Worm (Caenorhabditis elegans) whole organism, midembryonic: ENCODE results near the gene T25F10.3.

Experiments used
- T22C8.4 ChIP-seq: fragments of 200-800 bp; sonication (Bioruptor generic); IDR thresholded peaks from 2 replicates; pipeline ENCODE4 v1.3.6; 2022; ENCODE audit warnings: missing genetic modification characterization, missing compliant biosample characterization
- cog-1 ChIP-seq: sonication (generic microtip); optimal IDR thresholded peaks from 2 replicates; lab custom pipeline; 2016; ENCODE audit warnings: missing genetic modification characterization, missing compliant biosample characterization
- flt-1 ChIP-seq: fragments of 200-800 bp; sonication (Bioruptor generic); IDR thresholded peaks from 2 replicates; pipeline ENCODE4 v1.3.6; 2022; ENCODE audit warnings: missing genetic modification characterization, missing compliant biosample characterization
- klf-2 ChIP-seq: fragments of 200-800 bp; sonication (Bioruptor generic); conservative IDR thresholded peaks from 2 replicates; pipeline ENCODE4 v1.3.6; 2022; ENCODE audit warnings: missing genetic modification reagents, missing genetic modification characterization, missing compliant biosample characterization
- med-1 ChIP-seq: sonication (generic microtip); optimal IDR thresholded peaks from 2 replicates; lab custom pipeline; 2017; ENCODE audit warnings: missing genetic modification characterization, mild to moderate bottlenecking, missing compliant biosample characterization, antibody characterized with exemption, missing genetic modification reagents; ENCODE audit not compliant: insufficient read depth
- ref-1 ChIP-seq: fragments of 200-800 bp; sonication (Bioruptor generic); conservative IDR thresholded peaks from 2 replicates; pipeline ENCODE4 v1.3.6; 2022; ENCODE audit warnings: missing genetic modification reagents, missing genetic modification characterization, missing compliant biosample characterization
- tab-1 ChIP-seq: fragments of 200-800 bp; sonication (Bioruptor generic); IDR thresholded peaks from 2 replicates; pipeline ENCODE4 v1.3.6; 2022; ENCODE audit warnings: missing genetic modification characterization, missing compliant biosample characterization
- ztf-23 ChIP-seq: fragments of 200-800 bp; sonication (Bioruptor generic); IDR thresholded peaks from 2 replicates; pipeline ENCODE4 v1.3.6; 2022; ENCODE audit warnings: missing genetic modification reagents, missing genetic modification characterization, missing compliant biosample characterization
- ztf-29 ChIP-seq: fragments of 200-800 bp; sonication (Bioruptor generic); IDR thresholded peaks from 2 replicates; pipeline ENCODE4 v1.3.6; 2022; ENCODE audit warnings: missing genetic modification reagents, missing genetic modification characterization, missing compliant biosample characterization

DNA sequence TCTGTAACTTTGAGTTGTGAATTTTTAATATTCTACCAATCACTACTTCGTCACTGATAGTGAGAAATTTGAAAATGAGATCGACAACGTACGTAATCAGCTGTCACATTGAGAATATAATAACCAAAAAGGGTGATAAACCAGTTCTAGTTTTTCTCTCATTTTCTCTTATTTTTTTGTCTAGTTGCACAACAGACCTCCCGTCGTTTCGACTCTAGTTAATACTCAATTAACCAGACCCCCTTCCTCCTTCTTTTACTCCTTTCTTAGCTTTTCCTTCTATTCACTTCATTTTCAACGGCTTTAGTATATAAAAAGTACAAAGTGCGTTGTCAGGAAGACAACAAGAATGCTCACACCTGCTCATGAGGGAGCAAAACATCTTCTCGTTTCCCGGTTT, 17.7 kb upstream of the T25F10.3 start, which contains the start of gene ZC487.1:
- TF ChIP-seq med-1 (GFP tag; lab: Kevin White, UChicago): no peak
- TF ChIP-seq ref-1 (GFP tag; lab: Robert Waterston, UW): no peak
- TF ChIP-seq klf-2: no peak
- no peak for TF ChIP-seq flt-1 (GFP tag; lab: Robert Waterston, UW)
- no peak for TF ChIP-seq ztf-29 (GFP tag; lab: Robert Waterston, UW)
- TF ChIP-seq tab-1: no peak
- no peak for TF ChIP-seq ztf-23 (GFP tag; lab: Robert Waterston, UW)
- TF ChIP-seq T22C8.4 (GFP tag; lab: Robert Waterston, UW): no peak
- no peak for TF ChIP-seq cog-1
